Fruit fly (Drosophila melanogaster) whole organism, embryonic: ENCODE data around the gene CG1801.
A peak's percentile ranks its signal among the peaks of the same experiment; 100 is the strongest.

Source experiments
- Antp ChIP-seq: fragments of 200-800 bp; sonication (Bioruptor generic); optimal IDR thresholded peaks from 3 replicates; lab custom pipeline; 2016; ENCODE audit warnings: missing biosample characterization, missing genetic modification characterization
- B-H1 ChIP-seq: fragments of 200-800 bp; sonication (Bioruptor generic); IDR thresholded peaks from 3 replicates; pipeline ENCODE4 v1.3.6; 2022; ENCODE audit warnings: missing biosample characterization, missing genetic modification characterization
- BtbVII ChIP-seq: fragments of 200-800 bp; sonication (Bioruptor generic); optimal IDR thresholded peaks from 3 replicates; lab custom pipeline; 2017; ENCODE audit warnings: missing biosample characterization, mild to moderate bottlenecking, missing genetic modification characterization
- CG1024 ChIP-seq: fragments of 200-800 bp; sonication (Bioruptor generic); IDR thresholded peaks from 2 replicates; pipeline ENCODE4 v1.3.6; 2022; ENCODE audit warnings: missing biosample characterization, missing genetic modification characterization
- CG11247 ChIP-seq: fragments of 200-800 bp; sonication (Bioruptor generic); IDR thresholded peaks from 2 replicates; pipeline ENCODE4 v1.3.6; 2022; ENCODE audit warnings: missing biosample characterization, missing genetic modification characterization
- CG13624 ChIP-seq: fragments of 200-800 bp; sonication (Bioruptor generic); optimal IDR thresholded peaks from 2 replicates; lab custom pipeline; 2016; ENCODE audit warnings: missing biosample characterization, missing genetic modification characterization
- CG15514 ChIP-seq: fragments of 200-800 bp; sonication (Bioruptor generic); optimal IDR thresholded peaks from 3 replicates; lab custom pipeline; 2017; ENCODE audit warnings: missing biosample characterization, missing genetic modification characterization, mild to moderate bottlenecking, moderate library complexity, missing genetic modification reagents
- CG18011 ChIP-seq: fragments of 200-800 bp; sonication (Bioruptor generic); optimal IDR thresholded peaks from 2 replicates; lab custom pipeline; 2017; ENCODE audit warnings: missing biosample characterization, missing genetic modification characterization, mild to moderate bottlenecking, moderate library complexity, missing genotype
- CG18262 ChIP-seq: fragments of 200-800 bp; optimal IDR thresholded peaks from 3 replicates; lab custom pipeline; 2019; ENCODE audit warnings: missing biosample characterization, mild to moderate bottlenecking, missing genetic modification characterization, moderate library complexity
- CG1832 ChIP-seq: fragments of 200-800 bp; sonication (Bioruptor generic); optimal IDR thresholded peaks from 2 replicates; lab custom pipeline; 2017; ENCODE audit warnings: missing biosample characterization, mild to moderate bottlenecking, missing genetic modification characterization, inconsistent platforms
- CG2120 ChIP-seq: fragments of 200-800 bp; sonication (Bioruptor generic); optimal IDR thresholded peaks from 3 replicates; lab custom pipeline; 2016; ENCODE audit warnings: missing biosample characterization, missing genetic modification characterization
- CG32767 ChIP-seq: fragments of 200-800 bp; sonication (Bioruptor generic); IDR thresholded peaks from 2 replicates; pipeline ENCODE4 v1.3.6; 2022; ENCODE audit warnings: missing biosample characterization, missing genetic modification characterization
- CG33213 ChIP-seq: fragments of 200-800 bp; sonication (Bioruptor generic); optimal IDR thresholded peaks from 3 replicates; lab custom pipeline; 2016; ENCODE audit warnings: missing biosample characterization, missing genetic modification characterization
- CG3847 ChIP-seq: fragments of 200-800 bp; sonication (Bioruptor generic); IDR thresholded peaks from 2 replicates; pipeline ENCODE4 v1.3.6; 2022; ENCODE audit warnings: missing biosample characterization, missing genetic modification characterization
- CG42726 ChIP-seq: fragments of 200-800 bp; sonication (Bioruptor generic); IDR thresholded peaks from 2 replicates; pipeline ENCODE4 v1.3.6; 2022; ENCODE audit warnings: missing biosample characterization, missing genetic modification characterization; ENCODE audit not compliant: partially characterized antibody
- CG4424 ChIP-seq: fragments of 200-800 bp; sonication (Bioruptor generic); optimal IDR thresholded peaks from 3 replicates; lab custom pipeline; 2016; ENCODE audit warnings: missing biosample characterization, missing genetic modification characterization
- CG5953 ChIP-seq: fragments of 200-800 bp; sonication (Bioruptor generic); IDR thresholded peaks from 2 replicates; pipeline ENCODE4 v1.3.6; 2022; ENCODE audit warnings: missing biosample characterization, missing genetic modification characterization
- CG6272 ChIP-seq: fragments of 200-800 bp; sonication (Bioruptor generic); IDR thresholded peaks from 2 replicates; pipeline ENCODE4 v1.3.6; 2022; ENCODE audit warnings: missing biosample characterization, missing genetic modification characterization
- CG7372 ChIP-seq: fragments of 200-800 bp; sonication (Bioruptor generic); IDR thresholded peaks from 2 replicates; pipeline ENCODE4 v1.3.6; 2022; ENCODE audit warnings: missing biosample characterization, missing genetic modification characterization
- CG7556 ChIP-seq: fragments of 200-800 bp; sonication (Bioruptor generic); optimal IDR thresholded peaks from 2 replicates; lab custom pipeline; 2017; ENCODE audit warnings: missing biosample characterization, mild to moderate bottlenecking, missing genetic modification characterization
- CG7987 ChIP-seq: fragments of 200-800 bp; sonication (Bioruptor generic); optimal IDR thresholded peaks from 2 replicates; lab custom pipeline; 2018; ENCODE audit warnings: missing biosample characterization, mild to moderate bottlenecking, missing genetic modification characterization, moderate library complexity
- CG8924 ChIP-seq: fragments of 200-800 bp; optimal IDR thresholded peaks from 3 replicates; lab custom pipeline; 2019; ENCODE audit warnings: missing biosample characterization, mild to moderate bottlenecking, missing genetic modification characterization, moderate library complexity
- CG8944 ChIP-seq: fragments of 200-800 bp; sonication (Bioruptor generic); optimal IDR thresholded peaks from 3 replicates; lab custom pipeline; 2016; ENCODE audit warnings: missing biosample characterization, missing genetic modification characterization
- CoRest ChIP-seq: fragments of 200-800 bp; sonication (Bioruptor generic); optimal IDR thresholded peaks from 3 replicates; lab custom pipeline; 2018; ENCODE audit warnings: missing biosample characterization, mild to moderate bottlenecking, missing genetic modification characterization, moderate library complexity
- Doc2 ChIP-seq: fragments of 200-800 bp; sonication (Bioruptor generic); IDR thresholded peaks from 2 replicates; pipeline ENCODE4 v1.3.6; 2022; ENCODE audit warnings: missing biosample characterization, missing genetic modification characterization
- Dref ChIP-seq: fragments of 200-800 bp; sonication (Bioruptor generic); IDR thresholded peaks from 2 replicates; pipeline ENCODE4 v1.3.6; 2022; ENCODE audit warnings: missing biosample characterization, missing genetic modification characterization
- ERR ChIP-seq: fragments of 200-800 bp; sonication (Bioruptor generic); optimal IDR thresholded peaks from 2 replicates; lab custom pipeline; 2016; ENCODE audit warnings: missing biosample characterization, missing genetic modification characterization
- Fer3 ChIP-seq: fragments of 200-800 bp; sonication (Bioruptor generic); optimal IDR thresholded peaks from 2 replicates; lab custom pipeline; 2018; ENCODE audit warnings: missing biosample characterization, mild to moderate bottlenecking, missing genetic modification characterization, moderate library complexity
- Gug ChIP-seq: fragments of 200-800 bp; sonication (Bioruptor generic); IDR thresholded peaks from 4 replicates; pipeline ENCODE4 v1.3.6; 2022; ENCODE audit warnings: missing biosample characterization, missing genetic modification characterization
- HLH54F ChIP-seq: fragments of 200-800 bp; sonication (Bioruptor generic); optimal IDR thresholded peaks from 3 replicates; lab custom pipeline; 2016; ENCODE audit warnings: missing biosample characterization, missing genetic modification characterization
- Hsf ChIP-seq: fragments of 200-800 bp; sonication (Bioruptor generic); optimal IDR thresholded peaks from 3 replicates; lab custom pipeline; 2016; ENCODE audit warnings: missing biosample characterization, missing genetic modification characterization
- Mes4 ChIP-seq: fragments of 200-800 bp; sonication (Bioruptor generic); optimal IDR thresholded peaks from 2 replicates; lab custom pipeline; 2016; ENCODE audit warnings: missing biosample characterization, missing genetic modification characterization
- NFAT ChIP-seq: fragments of 200-800 bp; sonication (Bioruptor generic); IDR thresholded peaks from 2 replicates; pipeline ENCODE4 v1.3.6; 2022; ENCODE audit warnings: missing biosample characterization, missing genetic modification characterization
- Nf-YB ChIP-seq: fragments of 200-800 bp; sonication (Bioruptor generic); optimal IDR thresholded peaks from 3 replicates; lab custom pipeline; 2019; ENCODE audit warnings: missing biosample characterization, mild to moderate bottlenecking, missing genetic modification characterization, moderate library complexity
- Pdp1 ChIP-seq, 2 experiments: fragments of 200-800 bp; sonication (Bioruptor generic); optimal IDR thresholded peaks; 3 replicates each; lab custom pipeline; 2016; ENCODE audit warnings: missing biosample characterization in 2 of 2, missing genetic modification characterization in 2 of 2, mild to moderate bottlenecking in 1 of 2, moderate library complexity in 1 of 2
- Usf ChIP-seq: fragments of 200-800 bp; sonication (Bioruptor generic); optimal IDR thresholded peaks from 2 replicates; lab custom pipeline; 2017; ENCODE audit warnings: missing genotype, missing biosample characterization, missing genetic modification characterization
- bbx ChIP-seq: fragments of 200-800 bp; sonication (Bioruptor generic); IDR thresholded peaks from 2 replicates; pipeline ENCODE4 v1.3.6; 2022; ENCODE audit warnings: missing biosample characterization, missing genetic modification characterization; ENCODE audit not compliant: partially characterized antibody
- chinmo ChIP-seq: fragments of 200-800 bp; sonication (Bioruptor generic); IDR thresholded peaks from 4 replicates; pipeline ENCODE4 v1.3.6; 2022; ENCODE audit warnings: missing biosample characterization, missing genetic modification characterization; ENCODE audit not compliant: partially characterized antibody
- dimm ChIP-seq: fragments of 200-800 bp; sonication (Bioruptor generic); IDR thresholded peaks from 2 replicates; pipeline ENCODE4 v1.3.6; 2022; ENCODE audit warnings: missing biosample characterization, missing genetic modification characterization
- gcm ChIP-seq: fragments of 200-800 bp; sonication (Bioruptor generic); optimal IDR thresholded peaks from 2 replicates; lab custom pipeline; 2019; ENCODE audit warnings: missing biosample characterization, mild to moderate bottlenecking, missing genetic modification characterization, moderate library complexity
- gfzf ChIP-seq: fragments of 200-800 bp; sonication (Bioruptor generic); optimal IDR thresholded peaks from 2 replicates; lab custom pipeline; 2016; ENCODE audit warnings: missing biosample characterization, mild to moderate bottlenecking, missing genetic modification characterization, moderate library complexity
- kay ChIP-seq: fragments of 200-800 bp; sonication (Bioruptor generic); optimal IDR thresholded peaks from 2 replicates; lab custom pipeline; 2016; ENCODE audit warnings: missing biosample characterization, missing genetic modification characterization
- lola ChIP-seq, 3 experiments: fragments of >200 bp in 2 of 3; fragments of 200-800 bp in 1 of 3; sonication (Bioruptor generic) in 1 of 3; optimal IDR thresholded peaks; 2 replicates each; lab custom pipeline; 2017 to 2019; ENCODE audit warnings: missing biosample characterization in 3 of 3, missing genetic modification characterization in 3 of 3, mild to moderate bottlenecking in 1 of 3, moderate library complexity in 1 of 3
- onecut ChIP-seq: fragments of 200-800 bp; sonication (Bioruptor generic); IDR thresholded peaks from 2 replicates; pipeline ENCODE4 v1.3.6; 2022; ENCODE audit warnings: missing biosample characterization, missing genetic modification characterization
- run ChIP-seq: fragments of 200-800 bp; sonication (Bioruptor generic); optimal IDR thresholded peaks from 3 replicates; lab custom pipeline; 2018; ENCODE audit warnings: missing biosample characterization, mild to moderate bottlenecking, missing genetic modification characterization
- slp2 ChIP-seq: fragments of 200-800 bp; sonication (Bioruptor generic); optimal IDR thresholded peaks from 2 replicates; lab custom pipeline; 2016; ENCODE audit warnings: missing biosample characterization, missing genetic modification characterization
- so ChIP-seq: fragments of 200-800 bp; sonication (Bioruptor generic); IDR thresholded peaks from 3 replicates; pipeline ENCODE4 v1.3.6; 2022; ENCODE audit warnings: missing biosample characterization, missing genetic modification characterization
- tio ChIP-seq: fragments of 200-800 bp; sonication (Bioruptor generic); optimal IDR thresholded peaks from 2 replicates; lab custom pipeline; 2017; ENCODE audit warnings: missing biosample characterization, missing genetic modification characterization, inconsistent platforms
- wek ChIP-seq: fragments of 200-800 bp; sonication (Bioruptor generic); optimal IDR thresholded peaks from 3 replicates; lab custom pipeline; 2018; ENCODE audit warnings: missing biosample characterization, mild to moderate bottlenecking, missing genetic modification characterization, moderate library complexity
- zf30C ChIP-seq: fragments of 200-800 bp; sonication (Bioruptor generic); optimal IDR thresholded peaks from 3 replicates; lab custom pipeline; 2018; ENCODE audit warnings: missing biosample characterization, mild to moderate bottlenecking, missing genetic modification characterization

The CG1801 gene

DNA sequence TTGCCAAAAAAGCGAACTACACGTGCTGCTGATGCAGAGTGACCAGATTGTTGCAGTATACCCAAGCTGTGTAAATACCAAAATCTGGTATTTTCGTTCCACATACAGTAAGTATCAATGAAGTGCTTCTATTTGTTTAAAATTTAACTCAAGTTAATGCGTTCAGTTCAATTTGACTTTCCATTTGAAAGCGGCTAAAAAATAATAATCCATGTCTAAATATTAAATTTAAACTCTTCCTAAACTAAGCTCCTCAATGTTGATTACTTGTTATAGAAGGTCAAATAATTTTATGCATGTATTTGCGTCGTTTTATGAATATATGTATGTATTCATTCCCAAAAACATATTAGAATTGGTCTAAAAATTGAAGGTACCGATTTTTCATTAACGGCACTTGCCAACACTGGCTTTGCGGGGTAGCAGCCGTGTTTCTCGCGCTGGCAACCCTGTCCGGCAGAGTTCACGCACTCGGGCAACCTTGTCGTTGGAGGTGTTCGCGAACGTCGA, 32.5 kb upstream of the CG1801 start, which contains the start of the genes peng and sol (continued):
- peak; percentile 36 for TF ChIP-seq Mes4 (GFP tag; lab: Kevin White, UChicago)
- no peak for TF ChIP-seq wek
- 0 out of 2 replicates have a peak, but pooled peaks have one; percentile 31 for TF ChIP-seq CG7372 (GFP tag; lab: Robert Waterston, UW)
- peak; percentile 66 for TF ChIP-seq Fer3 (tag; lab: Kevin White, UChicago)
- no peak for TF ChIP-seq zf30C (GFP tag; lab: Kevin White, UChicago)
- TF ChIP-seq CG7556 (GFP tag; lab: Kevin White, UChicago), result peak; percentile 65
- TF ChIP-seq CG7987 (GFP tag; lab: Kevin White, UChicago), result peak; percentile 15
- peak in 1 of 3 experiments; percentile 66 for TF ChIP-seq lola (GFP tag; optimal IDR thresholded peaks at IDR 0.05; lab: Kevin White, UChicago)
- peak; percentile 46 for TF ChIP-seq CG8924 (tag; lab: Kevin White, UChicago)
- no peak for TF ChIP-seq CG1024
- peak; percentile 55 for TF ChIP-seq CG8944 (GFP tag; lab: Kevin White, UChicago)
- peak; percentile 76 for TF ChIP-seq CG13624 (GFP tag; lab: Kevin White, UChicago)
- TF ChIP-seq CG18011 (GFP tag; lab: Kevin White, UChicago), result peak; percentile 50
- peak; percentile 47 for TF ChIP-seq BtbVII (GFP tag; lab: Kevin White, UChicago)
- 0 out of 2 replicates have a peak, but pooled peaks have one; percentile 24 for TF ChIP-seq onecut (GFP tag; lab: Robert Waterston, UW)
- peak; percentile 67 for TF ChIP-seq HLH54F (GFP tag; lab: Kevin White, UChicago)
- 0 out of 4 replicates have a peak, but pooled peaks have one; percentile 22 for TF ChIP-seq Gug (GFP tag; lab: Robert Waterston, UW)
- peak; percentile 67 to 75 for TF ChIP-seq Pdp1 (GFP tag; optimal IDR thresholded peaks at IDR 0.05; lab: Kevin White, UChicago)
- peak; percentile 63 for TF ChIP-seq Usf (GFP tag; lab: Kevin White, UChicago)
- peak; percentile 46 for TF ChIP-seq B-H1 (GFP tag; lab: Robert Waterston, UW)
- no peak for TF ChIP-seq so
- TF ChIP-seq run (tag; lab: Kevin White, UChicago), result no peak
- TF ChIP-seq slp2 (GFP tag; lab: Kevin White, UChicago), result peak; percentile 43
- peak; percentile 45 for TF ChIP-seq gcm (GFP tag; lab: Kevin White, UChicago)
- peak; percentile 78 for TF ChIP-seq Antp (GFP tag; lab: Kevin White, UChicago)
- no peak for TF ChIP-seq CG1832 (GFP tag; lab: Kevin White, UChicago)
- peak; percentile 69 for TF ChIP-seq CG3847
- peak; percentile 54 for TF ChIP-seq CG15514 (GFP tag; lab: Kevin White, UChicago)
- peak; percentile 71 for TF ChIP-seq CG18262 (tag; lab: Kevin White, UChicago)
- TF ChIP-seq Dref (GFP tag; lab: Robert Waterston, UW), result peak; percentile 31
- peak; percentile 64; the same call in 1 of the 2 replicates for TF ChIP-seq CG11247 (GFP tag; lab: Robert Waterston, UW)
- TF ChIP-seq chinmo, result no peak
- TF ChIP-seq Hsf (GFP tag; lab: Kevin White, UChicago), result peak; percentile 88
- no peak for TF ChIP-seq CG6272
- peak; percentile 45 for TF ChIP-seq Nf-YB (GFP tag; lab: Kevin White, UChicago)
- no peak for TF ChIP-seq tio (GFP tag; lab: Kevin White, UChicago)
- TF ChIP-seq CG5953 (GFP tag; lab: Robert Waterston, UW), result no peak
- TF ChIP-seq CG2120 (GFP tag; lab: Kevin White, UChicago), result peak; percentile 89
- peak; percentile 85 for TF ChIP-seq CoRest (tag; lab: Kevin White, UChicago)
- TF ChIP-seq CG42726 (GFP tag; lab: Robert Waterston, UW), result no peak
- no peak for TF ChIP-seq NFAT
- no peak for TF ChIP-seq dimm (GFP tag; lab: Robert Waterston, UW)
- TF ChIP-seq gfzf, result peak; percentile 72
- no peak for TF ChIP-seq Doc2 (GFP tag; lab: Robert Waterston, UW)
- no peak for TF ChIP-seq ERR (GFP tag; lab: Kevin White, UChicago)
- TF ChIP-seq bbx (GFP tag; lab: Robert Waterston, UW), result 0 out of 2 replicates have a peak, but pooled peaks have one; percentile 49
- peak; percentile 73 for TF ChIP-seq CG33213
- TF ChIP-seq CG4424, result peak; percentile 78
- TF ChIP-seq kay (GFP tag; lab: Kevin White, UChicago), result peak; percentile 40
- peak; percentile 52; the same call in 1 of the 2 replicates for TF ChIP-seq CG32767
